Worm (Caenorhabditis elegans) whole organism, L4 larva: ENCODE results near the gene mrpl-32.

ENCODE experiments used
- F10B5.3 ChIP-seq: sonication (generic microtip); optimal IDR thresholded peaks from 2 replicates; lab custom pipeline; 2016; ENCODE audit warnings: mild to moderate bottlenecking, missing genetic modification characterization, missing compliant biosample characterization
- T20F7.1 ChIP-seq: fragments of 200-800 bp; sonication (Bioruptor generic); optimal IDR thresholded peaks from 2 replicates; lab custom pipeline; 2018; ENCODE audit warnings: mild to moderate bottlenecking, missing genetic modification characterization, missing compliant biosample characterization
- ZK337.2 ChIP-seq: fragments of 200-800 bp; sonication (Bioruptor generic); IDR thresholded peaks from 2 replicates; pipeline ENCODE4 v1.3.6; 2022; ENCODE audit warnings: missing genetic modification reagents, missing genetic modification characterization, missing compliant biosample characterization
- aha-1 ChIP-seq: fragments of 150-350 bp; peaks from one replicate; lab custom pipeline; 2014; ENCODE audit warnings: missing biosample characterization, missing genetic modification characterization
- attf-4 ChIP-seq: sonication (generic microtip); optimal IDR thresholded peaks from 3 replicates; lab custom pipeline; 2017; ENCODE audit warnings: missing biosample characterization, missing genetic modification characterization
- ceh-32 ChIP-seq: sonication (generic microtip); optimal IDR thresholded peaks from 2 replicates; lab custom pipeline; 2016; ENCODE audit warnings: mild to moderate bottlenecking, missing genetic modification characterization, missing compliant biosample characterization; ENCODE audit not compliant: poor library complexity
- ceh-62 ChIP-seq: sonication (generic microtip); optimal IDR thresholded peaks from 2 replicates; lab custom pipeline; 2017; ENCODE audit warnings: missing biosample characterization, missing genetic modification characterization
- ces-1 ChIP-seq: fragments of 150-350 bp; sonication (generic microtip); optimal IDR thresholded peaks from 4 replicates; lab custom pipeline; 2014; ENCODE audit warnings: missing biosample characterization, missing genetic modification reagents, missing genetic modification characterization
- daf-16 ChIP-seq, 3 experiments: sonication (generic microtip); optimal IDR thresholded peaks; 2 replicates each; lab custom pipeline; 2016 to 2017; ENCODE audit warnings: missing genetic modification characterization in 3 of 3, missing genetic modification reagents in 3 of 3, mild to moderate bottlenecking in 2 of 3, missing compliant biosample characterization in 2 of 3, missing biosample characterization in 1 of 3, moderate library complexity in 1 of 3
- daf-8 ChIP-seq: fragments of 200-800 bp; sonication (Bioruptor generic); IDR thresholded peaks from 2 replicates; pipeline ENCODE4 v1.3.6; 2022; ENCODE audit warnings: missing genetic modification characterization, missing compliant biosample characterization
- dpl-1 ChIP-seq: fragments of 150-350 bp; optimal IDR thresholded peaks from 2 replicates; lab custom pipeline; 2014; ENCODE audit warnings: missing biosample characterization, missing genetic modification reagents, missing genetic modification characterization
- duxl-1 ChIP-seq: sonication (generic microtip); optimal IDR thresholded peaks from 2 replicates; lab custom pipeline; 2016; ENCODE audit warnings: mild to moderate bottlenecking, missing genetic modification characterization, moderate library complexity, missing compliant biosample characterization; ENCODE audit not compliant: poor library complexity
- egl-27 ChIP-seq: sonication (generic microtip); optimal IDR thresholded peaks from 3 replicates; lab custom pipeline; 2017; ENCODE audit warnings: missing biosample characterization, missing genetic modification reagents, missing genetic modification characterization
- hlh-11 ChIP-seq: fragments of 200-800 bp; sonication (Bioruptor generic); optimal IDR thresholded peaks from 2 replicates; lab custom pipeline; 2018; ENCODE audit warnings: mild to moderate bottlenecking, missing genetic modification characterization, missing compliant biosample characterization
- hlh-30 ChIP-seq: sonication (generic microtip); optimal IDR thresholded peaks from 2 replicates; lab custom pipeline; 2017; ENCODE audit warnings: antibody characterized with exemption, mild to moderate bottlenecking, missing genetic modification characterization, missing compliant biosample characterization; ENCODE audit not compliant: insufficient read depth
- lin-15B ChIP-seq: fragments of 150-350 bp; sonication (generic microtip); optimal IDR thresholded peaks from 3 replicates; lab custom pipeline; 2014; ENCODE audit warnings: missing biosample characterization, missing genetic modification characterization
- lin-38 ChIP-seq: fragments of 200-800 bp; sonication (Bioruptor generic); IDR thresholded peaks from 2 replicates; pipeline ENCODE4 v1.3.6; 2022; ENCODE audit warnings: missing genetic modification reagents, missing genetic modification characterization, missing compliant biosample characterization
- lsy-2 ChIP-seq, 2 experiments: fragments of 150-350 bp in 1 of 2; sonication (generic microtip) in 1 of 2; optimal IDR thresholded peaks; 2 replicates each; lab custom pipeline; 2014 to 2017; ENCODE audit warnings: missing biosample characterization in 2 of 2, missing genetic modification characterization in 2 of 2
- mes-2 ChIP-seq: sonication (generic microtip); optimal IDR thresholded peaks from 2 replicates; lab custom pipeline; 2016; ENCODE audit warnings: missing genotype, mild to moderate bottlenecking, missing genetic modification characterization, missing compliant biosample characterization; ENCODE audit not compliant: poor library complexity, severe bottlenecking
- nhr-111 ChIP-seq: fragments of 200-800 bp; sonication (Bioruptor generic); optimal IDR thresholded peaks from 2 replicates; lab custom pipeline; 2018; ENCODE audit warnings: mild to moderate bottlenecking, missing genetic modification characterization, missing compliant biosample characterization
- nhr-25 ChIP-seq: sonication (generic microtip); optimal IDR thresholded peaks from 2 replicates; lab custom pipeline; 2017; ENCODE audit warnings: missing genetic modification characterization, mild to moderate bottlenecking, missing compliant biosample characterization, antibody characterized with exemption, moderate library complexity, borderline replicate concordance; ENCODE audit not compliant: insufficient read depth
- pqm-1 ChIP-seq: sonication (generic microtip); optimal IDR thresholded peaks from 2 replicates; lab custom pipeline; 2017; ENCODE audit warnings: missing biosample characterization, missing genetic modification characterization
- saeg-2 ChIP-seq: fragments of 200-800 bp; sonication (Bioruptor generic); IDR thresholded peaks from 2 replicates; pipeline ENCODE4 v1.3.6; 2022; ENCODE audit warnings: missing genetic modification reagents, missing genetic modification characterization, missing compliant biosample characterization
- skn-1 ChIP-seq: fragments of 150-350 bp; optimal IDR thresholded peaks from 2 replicates; lab custom pipeline; 2014; ENCODE audit warnings: missing biosample characterization, missing genetic modification characterization
- spr-3 ChIP-seq: fragments of 200-800 bp; sonication (Bioruptor generic); optimal IDR thresholded peaks from 2 replicates; lab custom pipeline; 2018; ENCODE audit warnings: mild to moderate bottlenecking, missing genetic modification characterization, missing compliant biosample characterization
- unc-130 ChIP-seq: sonication (generic microtip); optimal IDR thresholded peaks from 2 replicates; lab custom pipeline; 2016; ENCODE audit warnings: missing genetic modification reagents, missing genetic modification characterization, missing compliant biosample characterization
- unc-62 ChIP-seq, 3 experiments: fragments of 150-350 bp in 1 of 3; sonication (generic microtip); optimal IDR thresholded peaks in 2 of 3; peaks in 1 of 3; 1 replicate in 1 of 3; 2 replicates in 2 of 3; lab custom pipeline; 2014 to 2017; ENCODE audit warnings: missing biosample characterization in 3 of 3, missing genetic modification characterization in 3 of 3, missing genetic modification reagents in 3 of 3, missing genotype in 1 of 3

Gene mrpl-32

ce11 chrIII:8450494-8450893, 937 bp downstream of the mrpl-32 start:
- TF ChIP-seq daf-16 (GFP tag; optimal IDR thresholded peaks at IDR 0.05; lab: Kevin White, UChicago) = no peak
- TF ChIP-seq daf-16 (tag; optimal IDR thresholded peaks at IDR 0.05; lab: Kevin White, UChicago) = peak; percentile 54
- TF ChIP-seq hlh-30 (tag; lab: Kevin White, UChicago) = peak; percentile 20
- peak; percentile 42; the same call in 1 of the 2 replicates for TF ChIP-seq lin-38 (GFP tag; lab: Robert Waterston, UW)
- no peak for TF ChIP-seq nhr-25 (tag; lab: Kevin White, UChicago)
- no peak for TF ChIP-seq nhr-111
- no peak for TF ChIP-seq hlh-11 (tag; lab: Kevin White, UChicago)
- no peak for TF ChIP-seq pqm-1 (tag; lab: Kevin White, UChicago)
- peak; percentile 27 for TF ChIP-seq duxl-1 (tag; lab: Kevin White, UChicago)

DNA sequence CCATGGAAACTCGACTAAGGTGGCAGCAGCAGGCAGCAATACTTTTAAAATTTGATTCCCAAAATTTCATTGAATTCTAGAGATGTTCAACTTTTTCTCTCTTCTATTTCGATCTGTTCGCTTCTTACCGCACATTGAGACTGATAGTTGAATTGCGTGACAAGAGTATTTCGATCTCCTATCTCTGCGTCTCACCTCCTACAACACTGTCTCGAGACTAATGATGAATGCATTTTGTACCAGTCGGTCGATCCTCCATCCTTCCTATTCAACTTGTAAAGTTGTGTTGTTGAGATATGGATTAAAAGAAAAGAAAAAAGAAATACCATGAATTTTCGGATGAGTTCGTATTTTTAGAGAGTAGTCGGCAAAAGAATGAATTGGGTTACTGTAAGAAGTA, 1.6 kb downstream of the mrpl-32 start:
- TF ChIP-seq daf-8 (GFP tag; lab: Robert Waterston, UW) = no peak
- TF ChIP-seq ces-1 (GFP tag; lab: Kevin White, UChicago) = no peak
- no peak for TF ChIP-seq nhr-25 (tag; lab: Kevin White, UChicago)
- no peak for TF ChIP-seq ceh-62 (tag; lab: Kevin White, UChicago)
- no peak for TF ChIP-seq spr-3 (GFP tag; lab: Kevin White, UChicago)
- no peak for TF ChIP-seq mes-2 (tag; lab: Kevin White, UChicago)
- no peak for TF ChIP-seq saeg-2 (GFP tag; lab: Robert Waterston, UW)
- no peak for TF ChIP-seq skn-1 (tag; lab: Kevin White, UChicago)
- no peak for TF ChIP-seq dpl-1
- no peak for TF ChIP-seq egl-27
- TF ChIP-seq T20F7.1 (GFP tag; lab: Kevin White, UChicago) = no peak

ce11 chrIII:8457605-8458004, 8.0 kb downstream of the mrpl-32 start:
- peak; percentile 69 for TF ChIP-seq aha-1 (tag; lab: Kevin White, UChicago)
- TF ChIP-seq lsy-2 (tag; optimal IDR thresholded peaks at IDR 0.05; lab: Kevin White, UChicago) = no peak

DNA sequence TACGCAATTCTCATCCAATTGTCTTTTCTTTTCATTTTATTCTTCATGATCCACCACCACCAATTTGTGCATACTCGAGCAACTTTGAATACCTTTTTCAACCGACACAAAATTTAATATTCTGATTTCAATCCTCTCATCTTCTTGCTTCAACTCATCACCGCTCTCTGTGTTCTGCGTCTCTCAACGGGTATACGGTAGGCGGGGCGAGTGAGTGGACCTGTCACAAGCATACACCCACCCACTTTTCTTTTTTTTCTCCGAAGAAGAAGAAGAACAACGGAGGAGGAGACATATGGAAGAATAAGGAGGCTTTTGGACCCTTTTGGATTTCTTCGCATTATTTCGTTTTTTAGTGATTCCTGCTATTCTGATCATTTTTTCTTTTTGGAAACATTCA, 11.9 kb downstream of the mrpl-32 start:
- TF ChIP-seq egl-27 = no peak
- no peak for TF ChIP-seq ceh-32 (tag; lab: Kevin White, UChicago)
- TF ChIP-seq duxl-1 (tag; lab: Kevin White, UChicago) = no peak
- peak in 1 of 2 experiments; percentile 77 for TF ChIP-seq lsy-2 (tag; optimal IDR thresholded peaks at IDR 0.05; lab: Kevin White, UChicago)
- TF ChIP-seq nhr-25 (tag; lab: Kevin White, UChicago) = no peak

DNA sequence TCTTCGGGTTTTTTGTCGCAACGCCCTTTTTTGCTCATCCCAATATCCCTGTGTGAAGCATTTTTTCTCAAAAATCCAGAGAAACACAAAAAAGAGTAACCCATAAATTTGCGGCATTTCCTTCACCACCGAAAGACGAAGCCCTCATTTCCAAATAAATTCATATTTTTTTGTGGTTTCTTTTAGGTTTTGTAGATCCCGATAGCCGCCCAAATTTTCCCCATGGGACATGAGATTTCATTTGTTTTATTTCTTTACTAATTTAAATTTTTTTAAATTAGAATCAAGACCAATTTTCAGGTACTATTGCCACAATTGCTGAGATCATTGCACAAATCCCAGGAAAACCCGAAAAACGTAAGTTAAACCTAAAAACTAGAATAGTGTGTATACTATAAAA, 17.2 kb downstream of the mrpl-32 start, which contains the start of gene mig-39:
Gene mig-39, plus strand, starts transcription at position 301 of the 400 bp plus-strand sequence.
- TF ChIP-seq unc-130 (GFP tag; lab: Kevin White, UChicago) (no peak), lin-15B (tag; lab: Kevin White, UChicago) (no peak), pqm-1 (tag; lab: Kevin White, UChicago) (no peak), saeg-2 (GFP tag; lab: Robert Waterston, UW) (no peak)

- TF ChIP-seq ceh-62 (tag; lab: Kevin White, UChicago) (no peak), F10B5.3 (tag; lab: Kevin White, UChicago) (no peak), unc-62 (GFP tag; optimal IDR thresholded peaks at IDR 0.05 in 1 of 2; lab: Kevin White, UChicago) (peak in 1 of 2 experiments; percentile 81), unc-62 (tag; optimal IDR thresholded peaks at IDR 0.05; lab: Kevin White, UChicago) (no peak), attf-4 (no peak), aha-1 (tag; lab: Kevin White, UChicago) (peak; percentile 90), ZK337.2 (GFP tag; lab: Robert Waterston, UW) (no peak)
Measured at ce11 chrIII:8467520-8467919, 18.0 kb downstream of the mrpl-32 start.
